Worm (Caenorhabditis elegans): ENCODE measurements around the gene srz-5.
"Not testable (repeated sequence)": the region's sequence is repeated elsewhere in the genome, so short reads cannot be mapped to it uniquely, and the experiment has no call there.

srz-5 gene

DNA sequence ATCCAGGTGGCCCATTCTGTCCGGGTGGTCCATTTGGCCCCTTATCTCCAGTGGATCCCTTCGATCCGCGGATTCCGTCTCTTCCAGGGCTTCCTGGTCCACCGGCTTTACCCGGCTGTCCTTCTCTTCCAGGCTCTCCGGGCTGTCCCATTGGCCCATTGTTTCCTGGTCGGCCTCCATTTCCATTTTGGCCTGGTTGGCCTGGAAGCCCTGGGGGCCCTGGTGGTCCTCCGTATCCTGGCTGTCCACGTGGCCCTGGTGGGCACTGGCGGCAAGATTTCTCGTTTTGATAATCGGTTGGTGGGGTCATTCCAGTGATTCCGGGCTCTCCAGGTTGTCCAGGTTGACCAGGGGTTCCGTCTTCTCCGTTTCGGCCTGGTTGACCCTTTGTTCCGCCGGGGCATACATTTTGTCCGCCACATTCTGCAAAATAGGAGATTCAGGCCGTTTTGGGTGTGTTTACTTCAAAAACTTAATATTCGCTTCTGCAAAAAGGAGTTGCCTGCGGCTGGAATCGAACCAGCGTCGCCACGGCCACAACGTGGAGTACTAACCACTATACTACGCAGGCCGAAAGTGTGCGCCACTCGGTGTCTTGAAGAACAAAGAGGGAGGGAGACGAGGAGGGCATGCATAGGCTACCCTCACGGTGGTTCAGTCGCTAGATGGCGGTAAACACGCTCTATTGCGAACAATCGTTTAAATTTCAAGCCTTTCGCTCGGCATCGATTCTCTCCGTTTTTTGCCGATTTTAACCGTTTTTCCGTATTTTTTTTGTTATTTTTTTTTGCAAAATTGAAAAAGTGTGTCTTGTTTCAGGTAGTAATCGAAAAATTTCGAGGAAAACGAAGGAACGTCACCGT is 6.7 kb upstream of the srz-5 start, which contains the start of gene W09G10.9:
Gene W09G10.9 (plus strand): TSS at position 813 of the 863 bp plus-strand sequence.
- TF ChIP-seq unc-62 (GFP tag; optimal IDR thresholded peaks at IDR 0.05): no peak

DNA sequence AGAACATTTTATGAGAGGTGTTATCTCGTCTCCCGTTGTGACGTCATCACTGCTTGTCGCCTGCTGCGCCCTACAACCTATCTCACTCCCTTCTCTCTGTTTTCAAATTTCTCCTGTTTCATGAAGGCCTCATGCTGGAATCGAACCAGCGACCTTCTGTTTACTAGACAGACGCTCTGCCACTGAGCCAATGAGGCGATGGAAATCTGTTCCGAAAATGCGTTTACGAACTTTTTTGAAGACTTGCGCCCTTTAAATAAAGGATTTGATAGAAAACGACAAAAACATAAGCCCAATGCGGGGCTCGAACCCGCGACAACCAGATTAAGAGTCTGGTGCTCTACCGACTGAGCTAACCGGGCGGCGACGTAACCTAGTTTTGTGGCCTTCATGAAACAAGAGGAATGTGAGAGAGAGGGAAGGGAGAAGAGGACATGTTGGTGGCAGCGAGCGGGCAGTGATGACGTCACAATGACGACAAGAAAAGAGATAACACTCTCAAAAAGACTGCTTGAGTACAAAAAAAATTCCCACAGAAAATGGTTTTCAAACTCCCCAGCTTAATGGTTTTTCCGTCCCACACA is 4.5 kb upstream of the srz-5 start, which contains the start of gene clec-126:
Gene clec-126 (plus strand): TSS at position 534 of the 584 bp plus-strand sequence.
- TF ChIP-seq unc-62 (GFP tag; optimal IDR thresholded peaks at IDR 0.05): no peak

DNA sequence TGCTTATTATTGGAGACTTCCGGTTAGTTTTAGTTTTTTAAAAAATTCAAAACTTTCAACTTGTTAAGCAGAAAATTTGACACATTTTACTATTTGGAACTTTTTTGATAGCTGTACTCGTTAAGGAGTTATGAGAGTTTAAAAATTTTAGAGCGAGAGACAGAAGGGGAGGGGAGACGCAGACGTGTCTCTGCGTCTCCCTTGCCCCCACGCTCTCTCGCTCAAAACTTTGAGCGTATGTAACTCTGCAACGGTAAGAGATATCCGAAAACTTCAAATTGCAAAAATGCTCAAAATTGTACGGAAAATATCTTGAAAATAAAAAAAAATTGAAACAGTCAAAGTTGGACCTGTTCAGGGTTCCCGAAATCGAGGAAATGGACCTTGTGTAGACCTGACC is 1.6 kb upstream of the srz-5 start:
- no peak for TF ChIP-seq unc-62 (GFP tag; optimal IDR thresholded peaks at IDR 0.05)

DNA sequence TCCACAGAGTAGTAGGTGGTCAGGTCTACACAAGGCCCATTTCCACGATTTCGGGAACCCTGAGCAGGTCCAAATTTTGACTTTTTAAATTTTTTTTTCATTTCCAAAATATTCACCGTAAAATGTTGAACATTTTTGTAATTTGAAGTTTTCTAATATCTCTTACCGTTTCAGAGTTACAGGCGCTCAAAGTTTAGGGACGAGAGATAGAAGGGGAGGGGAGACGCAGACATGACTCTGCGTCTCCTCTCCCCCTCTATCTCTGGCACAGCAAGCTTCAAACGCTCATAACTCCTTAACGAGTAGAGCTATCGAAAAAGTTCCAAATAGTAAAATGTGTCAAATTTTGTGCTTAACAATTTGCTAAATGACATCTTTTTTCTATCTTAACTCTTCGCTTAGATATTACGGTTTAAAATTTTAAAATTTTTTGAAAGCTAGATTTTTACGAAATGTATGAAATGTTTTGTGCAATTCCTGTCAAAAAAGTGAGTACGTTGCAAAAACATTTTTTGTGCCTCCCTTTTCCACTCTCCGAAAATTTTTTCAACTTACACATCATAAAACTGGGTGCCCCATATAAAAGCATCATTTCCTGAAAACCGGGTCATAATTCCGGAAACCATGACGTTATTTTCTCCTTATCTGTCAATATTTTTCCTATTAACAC is 988 bp upstream of the srz-5 start, which contains the start of the genes Y49F6B.14 and clec-125:
Gene Y49F6B.14 (minus strand): TSS at position 101 of the 670 bp plus-strand sequence.
Gene clec-125 (plus strand): TSS at position 620 of the 670 bp plus-strand sequence.
- TF ChIP-seq unc-62 (GFP tag; optimal IDR thresholded peaks at IDR 0.05): no peak

DNA sequence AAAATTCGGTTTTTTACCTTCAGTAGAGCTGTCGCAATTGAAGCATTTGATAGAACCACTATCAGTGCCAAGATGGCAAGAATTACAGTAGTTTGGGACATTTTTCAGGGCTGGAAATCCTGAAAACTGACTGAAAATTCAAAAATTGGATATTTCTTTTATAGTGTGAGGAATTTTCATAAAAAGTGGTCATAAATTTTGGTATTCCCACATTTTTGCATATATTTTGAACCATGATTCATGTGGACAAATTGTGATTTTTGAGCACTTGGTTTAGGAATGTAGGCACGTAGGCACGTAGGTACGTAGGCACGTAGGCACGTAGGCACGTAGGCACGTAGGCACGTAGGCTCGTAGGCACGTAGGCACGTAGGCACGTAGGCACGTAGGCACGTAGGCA is 2.3 kb downstream of the srz-5 start, which contains the start of gene Y49F6B.19:
Gene Y49F6B.19 (minus strand): TSS at position 101 of the 400 bp plus-strand sequence.
- TF ChIP-seq unc-62 (GFP tag; optimal IDR thresholded peaks at IDR 0.05): no peak

DNA sequence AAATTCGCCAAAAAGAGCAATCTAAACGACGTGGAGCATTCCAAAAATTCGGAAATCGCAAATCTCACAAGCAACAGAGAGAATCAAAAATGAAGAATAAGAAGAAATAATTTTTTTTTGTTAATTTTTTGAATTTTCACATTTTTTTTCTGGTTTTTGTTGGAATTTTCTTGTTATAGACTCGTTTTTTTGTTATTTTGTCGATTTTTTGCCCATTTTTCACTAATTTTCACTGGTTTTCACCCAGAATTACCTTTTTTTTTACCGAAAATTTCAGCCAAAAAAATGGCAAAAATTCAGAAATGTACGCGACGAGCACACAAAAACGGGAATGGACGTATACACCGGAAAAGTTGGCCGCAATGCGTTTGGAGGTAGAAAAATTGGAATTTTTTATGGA is 9.8 kb downstream of the srz-5 start, which contains the start of gene cyh-1:
Gene cyh-1 (plus strand): TSS at position 301 of the 400 bp plus-strand sequence.
- no peak for TF ChIP-seq unc-62 (GFP tag; optimal IDR thresholded peaks at IDR 0.05)

DNA sequence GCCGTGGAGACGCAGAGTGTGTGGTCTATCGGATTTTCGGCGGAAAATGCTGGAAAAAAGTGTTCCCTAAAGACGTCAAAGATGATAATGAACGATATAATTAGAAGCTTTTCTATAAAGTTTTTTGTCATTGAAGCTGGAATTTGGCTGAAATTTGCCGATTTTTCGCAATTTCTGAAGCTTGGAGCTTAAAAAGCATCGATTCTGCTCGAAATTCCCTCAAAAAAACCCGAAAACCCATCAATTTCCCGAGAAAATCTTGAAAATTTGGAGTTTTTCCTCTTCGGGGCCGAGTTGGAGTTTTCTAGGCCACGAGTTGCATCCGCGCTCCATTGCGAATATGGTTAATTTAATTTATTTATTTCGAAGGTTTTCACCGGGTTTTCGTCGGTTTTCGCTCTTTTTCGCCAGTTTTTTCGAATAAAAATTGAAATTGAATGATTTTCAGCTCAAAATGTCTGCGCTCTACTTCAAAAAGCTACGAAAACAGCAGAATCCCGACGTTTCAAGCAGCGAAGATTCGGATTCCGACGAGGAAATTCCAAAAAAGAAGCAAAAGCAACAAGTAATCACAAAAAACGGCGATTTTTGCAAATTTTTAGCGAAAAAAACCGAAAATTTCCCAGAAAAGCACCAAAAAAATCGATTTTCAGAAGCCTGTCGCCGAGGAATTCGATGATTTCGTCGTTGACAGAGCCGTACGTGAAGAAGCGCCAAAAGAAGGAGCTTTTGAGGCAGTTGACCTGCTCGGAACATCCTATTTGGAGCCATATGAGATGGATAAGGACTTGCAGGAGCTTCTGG is 11.8 kb downstream of the srz-5 start, which contains the start of the genes col-71 and Y49F6B.2:
Gene col-71 (minus strand): TSS at position 51 of the 804 bp plus-strand sequence.
Gene Y49F6B.2 (plus strand): TSS at position 449 of the 804 bp plus-strand sequence.
- TF ChIP-seq unc-62 (GFP tag; optimal IDR thresholded peaks at IDR 0.05): no peak

DNA sequence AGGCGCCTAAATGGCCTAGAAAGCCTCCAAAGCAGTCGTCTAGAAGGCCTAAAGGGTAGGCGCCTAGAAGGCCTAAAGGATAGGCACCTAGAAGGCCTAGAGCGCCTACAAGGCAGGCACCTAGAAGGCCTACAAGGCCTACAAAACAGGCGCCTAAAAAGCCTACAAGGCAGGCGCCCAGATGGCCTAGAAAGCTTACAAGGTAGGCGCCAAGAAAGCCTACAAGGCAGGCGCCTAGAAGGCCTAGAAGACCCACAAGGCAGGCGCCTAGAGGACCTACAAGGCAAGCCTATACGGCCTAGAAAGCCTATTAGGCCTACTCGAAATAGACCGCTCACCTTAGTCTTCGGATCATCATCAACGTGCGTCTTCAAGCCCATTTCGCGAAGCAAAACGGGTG is 12.5 kb downstream of the srz-5 start:
- no peak for TF ChIP-seq unc-62 (GFP tag; optimal IDR thresholded peaks at IDR 0.05)

DNA sequence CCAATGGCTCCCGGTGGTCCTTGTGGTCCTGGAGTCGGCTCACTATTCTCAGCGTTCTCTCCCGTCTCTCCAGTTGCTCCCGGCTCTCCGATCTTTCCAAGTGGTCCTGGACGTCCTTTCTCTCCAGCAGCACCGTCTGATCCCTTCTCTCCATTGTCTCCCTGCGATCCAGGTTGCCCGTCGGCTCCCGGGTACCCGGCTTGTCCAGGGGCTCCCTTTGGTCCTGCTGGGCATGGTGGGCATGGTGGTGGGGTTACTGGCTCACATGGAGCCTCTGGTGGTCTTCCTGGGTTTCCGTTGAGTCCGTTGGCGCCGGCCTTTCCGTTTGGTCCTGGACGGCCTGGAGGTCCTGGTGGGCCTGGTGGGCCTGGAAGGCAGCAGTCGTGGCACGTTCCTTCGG is 14.2 kb downstream of the srz-5 start:
- no peak for TF ChIP-seq unc-62 (GFP tag; optimal IDR thresholded peaks at IDR 0.05)

DNA sequence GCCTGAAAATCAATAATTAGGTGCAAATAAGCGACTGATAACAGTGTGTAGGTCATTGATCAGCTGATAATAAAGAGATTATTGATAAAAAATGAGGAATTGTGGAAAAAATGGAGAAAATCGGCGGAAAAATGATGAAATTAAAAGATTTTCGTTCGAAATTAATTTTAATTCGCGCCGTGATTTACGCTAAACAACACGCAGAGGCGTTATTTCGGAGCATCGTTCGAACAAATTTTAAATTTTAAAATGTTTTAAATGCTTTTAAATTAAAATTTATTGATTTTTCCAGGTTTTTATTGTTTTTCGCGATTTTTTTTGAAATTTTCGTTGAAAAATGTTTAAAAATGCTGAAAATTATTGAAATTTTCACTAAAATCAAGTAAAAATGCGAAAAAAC is 15.1 kb downstream of the srz-5 start, which contains the start of gene Y49F6B.9:
Gene Y49F6B.9 (minus strand): TSS at position 2 of the 400 bp plus-strand sequence.
- no peak for TF ChIP-seq unc-62 (GFP tag; optimal IDR thresholded peaks at IDR 0.05)

DNA sequence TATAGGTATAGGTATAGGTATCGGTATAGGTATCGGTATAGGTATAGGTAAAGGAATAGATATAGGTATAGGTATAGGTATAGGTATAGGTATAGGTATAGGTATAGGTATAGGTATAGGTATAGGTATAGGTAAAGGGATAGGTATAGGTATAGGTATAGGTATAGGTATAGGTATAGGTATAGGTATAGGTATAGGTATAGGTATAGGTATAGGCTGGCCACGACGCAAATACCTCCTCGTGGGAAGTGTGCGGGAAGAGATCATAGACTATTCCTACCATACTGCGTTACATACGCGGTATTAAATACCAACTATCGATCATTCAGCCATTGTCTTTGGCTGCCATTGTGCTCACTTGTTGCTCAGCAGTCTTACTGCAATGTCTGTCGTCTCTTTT is 23.7 kb downstream of the srz-5 start, which contains the start of gene fbxb-112:
Gene fbxb-112 (plus strand): TSS at position 301 of the 400 bp plus-strand sequence.
- TF ChIP-seq unc-62 (GFP tag; optimal IDR thresholded peaks at IDR 0.05): not testable (repeated sequence)

DNA sequence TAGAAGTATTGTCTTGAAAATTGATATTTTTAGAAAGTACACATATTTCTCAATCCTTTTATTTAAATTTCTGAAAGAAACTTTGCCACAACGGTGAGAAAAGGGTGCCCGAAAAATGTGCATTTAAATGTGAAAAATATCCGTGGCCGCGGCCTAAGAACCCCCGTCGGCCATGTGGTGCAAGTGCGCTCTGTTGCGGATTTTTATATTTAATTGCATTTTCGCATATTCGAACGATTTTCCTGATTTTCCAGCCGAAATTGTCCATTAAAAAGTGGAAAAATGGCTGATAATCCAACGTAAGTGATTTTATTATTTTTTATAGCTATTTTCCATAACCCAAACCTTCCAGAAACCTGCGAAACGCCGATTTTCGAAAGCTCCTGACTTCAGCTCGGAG is 32.3 kb downstream of the srz-5 start, which contains the start of gene smu-2:
Gene smu-2 (plus strand): TSS at position 178 of the 400 bp plus-strand sequence.
- TF ChIP-seq unc-62 (GFP tag; optimal IDR thresholded peaks at IDR 0.05): no peak

DNA sequence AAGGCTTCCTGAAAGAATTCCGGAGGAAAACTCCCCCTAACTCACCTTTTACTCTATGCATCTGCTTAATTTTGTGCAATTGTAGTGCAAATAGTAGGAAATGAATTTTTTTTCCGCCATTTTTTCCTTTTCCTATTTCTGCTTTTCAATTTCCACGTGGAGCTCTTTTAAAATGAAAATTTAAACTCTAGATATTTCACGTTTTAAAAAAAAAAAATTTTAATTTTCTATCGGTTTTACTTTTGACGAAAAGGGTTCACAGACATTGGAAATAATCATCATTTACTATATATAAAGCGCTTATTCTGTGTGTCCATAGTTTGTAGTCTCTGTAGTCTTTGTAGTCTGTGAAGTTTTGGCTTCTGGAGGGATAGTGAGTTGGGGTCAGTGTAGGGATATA is 32.9 kb downstream of the srz-5 start, which contains the start of gene Y49F6B.8:
Gene Y49F6B.8 (minus strand): TSS at position 101 of the 400 bp plus-strand sequence.
- TF ChIP-seq unc-62 (GFP tag; optimal IDR thresholded peaks at IDR 0.05): no peak

DNA sequence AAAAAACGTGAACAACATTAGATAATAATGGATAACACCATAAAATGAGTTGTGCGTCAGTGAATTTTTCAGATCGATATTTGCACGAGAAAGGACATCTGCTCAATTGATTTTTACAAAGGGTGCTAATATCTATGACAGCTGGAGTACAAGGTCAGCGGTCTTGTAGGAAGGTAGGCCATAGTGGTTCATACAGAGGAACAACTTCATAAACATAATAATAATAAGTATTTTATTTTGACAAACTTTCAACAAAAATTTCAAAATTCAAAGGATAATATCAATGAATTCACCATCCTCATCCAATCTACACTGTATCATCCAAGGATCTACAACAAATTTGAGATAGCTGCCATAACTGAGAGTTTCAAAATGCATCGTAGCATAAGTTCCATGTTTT is 37.4 kb downstream of the srz-5 start, which contains the start of gene fbxb-104:
Gene fbxb-104 (minus strand): TSS at position 101 of the 400 bp plus-strand sequence.
- no peak for TF ChIP-seq unc-62 (GFP tag; optimal IDR thresholded peaks at IDR 0.05)
